Fruit fly (Drosophila melanogaster) whole organism, embryonic: ENCODE data around the gene CG6443.
A peak's percentile ranks its signal among the peaks of the same experiment; 100 is the strongest.

Experiments used
- CG10147 ChIP-seq: fragments of 200-800 bp; sonication (Bioruptor generic); optimal IDR thresholded peaks from 2 replicates; lab custom pipeline; 2019; ENCODE audit warnings: missing biosample characterization, mild to moderate bottlenecking, missing genetic modification characterization, moderate library complexity
- CG11247 ChIP-seq: fragments of 200-800 bp; sonication (Bioruptor generic); IDR thresholded peaks from 2 replicates; pipeline ENCODE4 v1.3.6; 2022; ENCODE audit warnings: missing biosample characterization, missing genetic modification characterization
- CG11456 ChIP-seq: fragments of 200-800 bp; sonication (Bioruptor generic); IDR thresholded peaks from 3 replicates; pipeline ENCODE4 v1.3.6; 2022; ENCODE audit warnings: missing biosample characterization, missing genetic modification characterization
- CG11504 ChIP-seq: fragments of 200-800 bp; sonication (Bioruptor generic); optimal IDR thresholded peaks from 3 replicates; lab custom pipeline; 2019; ENCODE audit warnings: missing biosample characterization, mild to moderate bottlenecking, missing genetic modification characterization, moderate library complexity
- CG12071 ChIP-seq: fragments of 200-800 bp; sonication (Bioruptor generic); optimal IDR thresholded peaks from 3 replicates; lab custom pipeline; 2018; ENCODE audit warnings: missing biosample characterization, mild to moderate bottlenecking, missing genetic modification characterization
- CG12219 ChIP-seq: fragments of 200-800 bp; sonication (Bioruptor generic); optimal IDR thresholded peaks from 3 replicates; lab custom pipeline; 2018; ENCODE audit warnings: missing biosample characterization, mild to moderate bottlenecking, missing genetic modification characterization
- CG12659 ChIP-seq: fragments of 200-800 bp; sonication (Bioruptor generic); optimal IDR thresholded peaks from 3 replicates; lab custom pipeline; 2017; ENCODE audit warnings: mild to moderate bottlenecking, missing biosample characterization, missing genetic modification reagents, missing genetic modification characterization
- CG13296 ChIP-seq: fragments of 200-800 bp; sonication (Bioruptor generic); optimal IDR thresholded peaks from 3 replicates; lab custom pipeline; 2018; ENCODE audit warnings: missing biosample characterization, mild to moderate bottlenecking, missing genetic modification characterization
- CG13775 ChIP-seq: fragments of 200-800 bp; sonication (Bioruptor generic); optimal IDR thresholded peaks from 3 replicates; lab custom pipeline; 2017; ENCODE audit warnings: missing biosample characterization, mild to moderate bottlenecking, missing genetic modification characterization
- CG1603 ChIP-seq: fragments of 200-800 bp; sonication (Bioruptor generic); optimal IDR thresholded peaks from 2 replicates; lab custom pipeline; 2019; ENCODE audit warnings: missing biosample characterization, mild to moderate bottlenecking, missing genetic modification characterization, moderate library complexity
- CG16779 ChIP-seq: fragments of 200-800 bp; sonication (Bioruptor generic); IDR thresholded peaks from 2 replicates; pipeline ENCODE4 v1.3.6; 2022; ENCODE audit warnings: missing biosample characterization, missing genetic modification characterization
- CG16815 ChIP-seq: fragments of 200-800 bp; sonication (Bioruptor generic); optimal IDR thresholded peaks from 3 replicates; lab custom pipeline; 2017; ENCODE audit warnings: missing biosample characterization, mild to moderate bottlenecking, missing genetic modification characterization
- CG18476 ChIP-seq: fragments of 200-800 bp; sonication (Bioruptor generic); optimal IDR thresholded peaks from 2 replicates; lab custom pipeline; 2016; ENCODE audit warnings: missing biosample characterization, mild to moderate bottlenecking, missing genetic modification characterization
- CG18599 ChIP-seq: fragments of 200-800 bp; sonication (Bioruptor generic); optimal IDR thresholded peaks from 3 replicates; lab custom pipeline; 2017; ENCODE audit warnings: missing biosample characterization, missing genetic modification characterization, mild to moderate bottlenecking, moderate library complexity, missing genetic modification reagents
- CG2712 ChIP-seq: fragments of 200-800 bp; optimal IDR thresholded peaks from 3 replicates; lab custom pipeline; 2019; ENCODE audit warnings: missing biosample characterization, mild to moderate bottlenecking, missing genetic modification characterization, moderate library complexity
- CG4820 ChIP-seq: fragments of 200-800 bp; sonication (Bioruptor generic); optimal IDR thresholded peaks from 3 replicates; lab custom pipeline; 2016; ENCODE audit warnings: missing biosample characterization, missing genetic modification characterization
- CG6765 ChIP-seq: fragments of 200-800 bp; sonication (Bioruptor generic); optimal IDR thresholded peaks from 3 replicates; lab custom pipeline; 2017; ENCODE audit warnings: missing biosample characterization, mild to moderate bottlenecking, missing genetic modification characterization
- CG7839 ChIP-seq: fragments of 200-800 bp; sonication (Bioruptor generic); optimal IDR thresholded peaks from 3 replicates; lab custom pipeline; 2018; ENCODE audit warnings: missing biosample characterization, mild to moderate bottlenecking, missing genetic modification characterization, moderate library complexity
- CG9437 ChIP-seq: fragments of 200-800 bp; sonication (Bioruptor generic); optimal IDR thresholded peaks from 2 replicates; lab custom pipeline; 2018; ENCODE audit warnings: missing biosample characterization, mild to moderate bottlenecking, missing genetic modification characterization
- CG9797 ChIP-seq: fragments of 200-800 bp; sonication (Bioruptor generic); optimal IDR thresholded peaks from 3 replicates; lab custom pipeline; 2018; ENCODE audit warnings: missing biosample characterization, mild to moderate bottlenecking, missing genetic modification characterization
- Fer3 ChIP-seq: fragments of 200-800 bp; sonication (Bioruptor generic); optimal IDR thresholded peaks from 2 replicates; lab custom pipeline; 2018; ENCODE audit warnings: missing biosample characterization, mild to moderate bottlenecking, missing genetic modification characterization, moderate library complexity
- HHEX ChIP-seq: fragments of 200-800 bp; sonication (Bioruptor generic); optimal IDR thresholded peaks from 3 replicates; lab custom pipeline; 2017; ENCODE audit warnings: missing biosample characterization, mild to moderate bottlenecking, missing genetic modification characterization, missing genetic modification reagents
- Hmx ChIP-seq: fragments of 200-800 bp; sonication (Bioruptor generic); optimal IDR thresholded peaks from 2 replicates; lab custom pipeline; 2016; ENCODE audit warnings: missing biosample characterization, missing genetic modification characterization
- Jarid2 ChIP-seq: fragments of 200-800 bp; sonication (Bioruptor generic); optimal IDR thresholded peaks from 3 replicates; lab custom pipeline; 2017; ENCODE audit warnings: mild to moderate bottlenecking, missing biosample characterization, missing genetic modification reagents, missing genetic modification characterization
- MBD-R2 ChIP-seq: fragments of 200-800 bp; sonication (Bioruptor generic); IDR thresholded peaks from 2 replicates; pipeline ENCODE4 v1.3.6; 2022; ENCODE audit warnings: missing biosample characterization, missing genetic modification characterization
- MESR4 ChIP-seq: fragments of 200-800 bp; sonication (Bioruptor generic); optimal IDR thresholded peaks from 2 replicates; lab custom pipeline; 2018; ENCODE audit warnings: missing biosample characterization, mild to moderate bottlenecking, missing genetic modification characterization, moderate library complexity
- Med ChIP-seq: fragments of 200-800 bp; sonication (Bioruptor generic); peaks from one replicate; lab custom pipeline; 2016; ENCODE audit warnings: missing biosample characterization, missing genetic modification characterization, mild to moderate bottlenecking, inconsistent platforms, moderate library complexity
- cas ChIP-seq: fragments of 200-800 bp; sonication (Bioruptor generic); IDR thresholded peaks from 2 replicates; pipeline ENCODE4 v1.3.6; 2022; ENCODE audit warnings: missing biosample characterization, missing genetic modification characterization
- chinmo ChIP-seq: fragments of 200-800 bp; sonication (Bioruptor generic); IDR thresholded peaks from 4 replicates; pipeline ENCODE4 v1.3.6; 2022; ENCODE audit warnings: missing biosample characterization, missing genetic modification characterization; ENCODE audit not compliant: partially characterized antibody
- dmrt99B ChIP-seq: fragments of 200-800 bp; sonication (Bioruptor generic); optimal IDR thresholded peaks from 2 replicates; lab custom pipeline; 2018; ENCODE audit warnings: missing biosample characterization, mild to moderate bottlenecking, missing genetic modification characterization, moderate library complexity
- ems ChIP-seq: fragments of 200-800 bp; sonication (Bioruptor generic); optimal IDR thresholded peaks from 3 replicates; lab custom pipeline; 2016; ENCODE audit warnings: missing biosample characterization, missing genetic modification characterization
- eve ChIP-seq, 2 experiments: fragments of >200 bp; optimal IDR thresholded peaks; 2 replicates each; lab custom pipeline; 2017; ENCODE audit warnings: missing biosample characterization in 2 of 2, missing genetic modification characterization in 2 of 2
- ewg ChIP-seq: fragments of 200-800 bp; sonication (Bioruptor generic); optimal IDR thresholded peaks from 3 replicates; lab custom pipeline; 2017; ENCODE audit warnings: mild to moderate bottlenecking, missing biosample characterization, missing genetic modification reagents, missing genetic modification characterization
- eyg ChIP-seq: fragments of 200-800 bp; sonication (Bioruptor generic); optimal IDR thresholded peaks from 3 replicates; lab custom pipeline; 2016; ENCODE audit warnings: missing biosample characterization, missing genetic modification characterization
- gce ChIP-seq: fragments of 200-800 bp; sonication (Bioruptor generic); IDR thresholded peaks from 3 replicates; pipeline ENCODE4 v1.3.6; 2022; ENCODE audit warnings: missing biosample characterization, missing genetic modification characterization
- knrl ChIP-seq: fragments of 200-800 bp; sonication (Bioruptor generic); IDR thresholded peaks from 3 replicates; pipeline ENCODE4 v1.3.6; 2022; ENCODE audit warnings: missing biosample characterization, missing genetic modification characterization; ENCODE audit not compliant: partially characterized antibody
- lab ChIP-seq: fragments of 200-800 bp; sonication (Bioruptor generic); optimal IDR thresholded peaks from 3 replicates; lab custom pipeline; 2017; ENCODE audit warnings: missing biosample characterization, missing genetic modification characterization, mild to moderate bottlenecking, moderate library complexity, missing genetic modification reagents
- lilli ChIP-seq: fragments of 200-800 bp; sonication (Bioruptor generic); optimal IDR thresholded peaks from 3 replicates; lab custom pipeline; 2016; ENCODE audit warnings: missing biosample characterization, missing genetic modification characterization
- lmd ChIP-seq: fragments of 200-800 bp; sonication (Bioruptor generic); IDR thresholded peaks from 2 replicates; pipeline ENCODE4 v1.3.6; 2022; ENCODE audit warnings: missing biosample characterization, missing genetic modification characterization
- lov ChIP-seq, 2 experiments: fragments of 200-800 bp in 1 of 2; fragments of >200 bp in 1 of 2; sonication (Bioruptor generic) in 1 of 2; IDR thresholded peaks in 1 of 2; optimal IDR thresholded peaks in 1 of 2; 2 replicates in 1 of 2; 3 replicates in 1 of 2; pipeline versions ENCODE4 v1.3.6 to Lab custom; 2017 to 2022; ENCODE audit warnings: missing biosample characterization in 1 of 2, missing genetic modification characterization in 1 of 2
- mirr ChIP-seq: fragments of 200-800 bp; sonication (Bioruptor generic); optimal IDR thresholded peaks from 3 replicates; lab custom pipeline; 2018; ENCODE audit warnings: missing biosample characterization, mild to moderate bottlenecking, missing genetic modification characterization
- pho ChIP-seq: fragments of 200-800 bp; sonication (Bioruptor generic); optimal IDR thresholded peaks from 2 replicates; lab custom pipeline; 2016; ENCODE audit warnings: missing biosample characterization, missing genetic modification characterization
- repo ChIP-seq: fragments of 200-800 bp; sonication (Bioruptor generic); optimal IDR thresholded peaks from 2 replicates; lab custom pipeline; 2016; ENCODE audit warnings: missing biosample characterization, missing genetic modification characterization
- sens-2 ChIP-seq: fragments of 200-800 bp; sonication (Bioruptor generic); IDR thresholded peaks from 2 replicates; pipeline ENCODE4 v1.3.6; 2022; ENCODE audit warnings: missing biosample characterization, missing genetic modification characterization
- stc ChIP-seq: fragments of 200-800 bp; sonication (Bioruptor generic); IDR thresholded peaks from 2 replicates; pipeline ENCODE4 v1.3.6; 2022; ENCODE audit warnings: missing biosample characterization, missing genetic modification characterization
- tap ChIP-seq: fragments of 200-800 bp; optimal IDR thresholded peaks from 3 replicates; lab custom pipeline; 2019; ENCODE audit warnings: missing biosample characterization, mild to moderate bottlenecking, missing genetic modification characterization, moderate library complexity
- vvl ChIP-seq: fragments of 200-800 bp; sonication (Bioruptor generic); IDR thresholded peaks from 2 replicates; pipeline ENCODE4 v1.3.6; 2022; ENCODE audit warnings: missing biosample characterization, missing genetic modification characterization
- wek ChIP-seq: fragments of 200-800 bp; sonication (Bioruptor generic); optimal IDR thresholded peaks from 3 replicates; lab custom pipeline; 2018; ENCODE audit warnings: missing biosample characterization, mild to moderate bottlenecking, missing genetic modification characterization, moderate library complexity
- zfh2 ChIP-seq: fragments of 200-800 bp; sonication (Bioruptor generic); optimal IDR thresholded peaks from 2 replicates; lab custom pipeline; 2016; ENCODE audit warnings: missing biosample characterization, missing genetic modification characterization

Gene CG6443

dm6 chr2L:10756049-10756448 is 27.3 kb downstream of the CG6443 start, which contains the start of gene CG17124 (continued):
- peak; percentile 39; the same call in 1 of the 2 replicates for TF ChIP-seq stc (GFP tag; lab: Robert Waterston, UW)
- peak; percentile 15 for TF ChIP-seq CG12659 (GFP tag; lab: Kevin White, UChicago)
- TF ChIP-seq lmd (GFP tag; lab: Robert Waterston, UW), result no peak
- TF ChIP-seq CG10147 (GFP tag; lab: Kevin White, UChicago), result peak; percentile 34
- peak; percentile 46 for TF ChIP-seq dmrt99B (tag; lab: Kevin White, UChicago)
- peak; percentile 21; the same call in 1 of the 2 replicates for TF ChIP-seq MBD-R2 (GFP tag; lab: Robert Waterston, UW)
- TF ChIP-seq ems (GFP tag; lab: Kevin White, UChicago), result no peak
- no peak for TF ChIP-seq sens-2 (GFP tag; lab: Robert Waterston, UW)
- peak; percentile 23 for TF ChIP-seq CG12219 (GFP tag; lab: Kevin White, UChicago)
- TF ChIP-seq CG18599 (GFP tag; lab: Kevin White, UChicago), result peak; percentile 51
- TF ChIP-seq knrl (GFP tag; lab: Robert Waterston, UW), result peak; percentile 38; the same call in 1 of the 3 replicates
- peak; percentile 25 for TF ChIP-seq CG11504
- 0 out of 2 replicates have a peak, but pooled peaks have one; percentile 6 for TF ChIP-seq cas (GFP tag; lab: Robert Waterston, UW)
- no peak for TF ChIP-seq eve (GFP tag; optimal IDR thresholded peaks at IDR 0.05; lab: Kevin White, UChicago)
- no peak for TF ChIP-seq CG18476
- peak; percentile 84; the same call in 3 of the 4 replicates for TF ChIP-seq chinmo
- no peak for TF ChIP-seq CG16815 (GFP tag; lab: Kevin White, UChicago)
- no peak for TF ChIP-seq lov (optimal IDR thresholded peaks at IDR 0.05; lab: Kevin White, UChicago)
- TF ChIP-seq lov (GFP tag; IDR thresholded peaks at IDR 0.05; lab: Robert Waterston, UW), result no peak
- 0 out of 2 replicates have a peak, but pooled peaks have one; percentile 30 for TF ChIP-seq CG11247 (GFP tag; lab: Robert Waterston, UW)
- TF ChIP-seq Med (GFP tag; lab: Kevin White, UChicago), result peak; percentile 91
- TF ChIP-seq CG12071, result peak; percentile 56
- TF ChIP-seq wek, result peak; percentile 45
- TF ChIP-seq HHEX (GFP tag; lab: Kevin White, UChicago), result peak; percentile 40
- 0 out of 3 replicates have a peak, but pooled peaks have one; percentile 12 for TF ChIP-seq gce (GFP tag; lab: Robert Waterston, UW)
- TF ChIP-seq eyg (GFP tag; lab: Kevin White, UChicago), result peak; percentile 7
- no peak for TF ChIP-seq CG16779 (GFP tag; lab: Robert Waterston, UW)
- no peak for TF ChIP-seq MESR4 (GFP tag; lab: Kevin White, UChicago)
- TF ChIP-seq CG13296 (GFP tag; lab: Kevin White, UChicago), result peak; percentile 24
- TF ChIP-seq repo (GFP tag; lab: Kevin White, UChicago), result peak; percentile 35
- TF ChIP-seq ewg (GFP tag; lab: Kevin White, UChicago), result no peak
- TF ChIP-seq tap (tag; lab: Kevin White, UChicago), result peak; percentile 28
- TF ChIP-seq mirr, result peak; percentile 45
- peak; percentile 19 for TF ChIP-seq CG2712 (tag; lab: Kevin White, UChicago)
- TF ChIP-seq Fer3 (tag; lab: Kevin White, UChicago), result peak; percentile 10
- TF ChIP-seq pho (GFP tag; lab: Kevin White, UChicago), result no peak
- no peak for TF ChIP-seq CG13775 (GFP tag; lab: Kevin White, UChicago)
- TF ChIP-seq lab (GFP tag; lab: Kevin White, UChicago), result peak; percentile 66
- TF ChIP-seq lilli, result peak; percentile 9
- peak; percentile 74 for TF ChIP-seq CG6765
- peak; percentile 71; the same call in 1 of the 2 replicates for TF ChIP-seq vvl (GFP tag; lab: Robert Waterston, UW)
- TF ChIP-seq Jarid2 (GFP tag; lab: Kevin White, UChicago), result peak; percentile 97
- TF ChIP-seq Hmx, result no peak
- no peak for TF ChIP-seq CG4820 (GFP tag; lab: Kevin White, UChicago)
- TF ChIP-seq CG9797, result no peak
- TF ChIP-seq CG11456, result 0 out of 3 replicates have a peak, but pooled peaks have one; percentile 52
- TF ChIP-seq CG1603, result peak; percentile 2
- peak; percentile 24 for TF ChIP-seq CG7839 (tag; lab: Kevin White, UChicago)
- TF ChIP-seq zfh2, result no peak
- no peak for TF ChIP-seq CG9437 (GFP tag; lab: Kevin White, UChicago)
